Worm (Caenorhabditis elegans): Measurements from ENCODE around the gene Y116A8C.24.

- TF ChIP-seq sox-4 (tag; optimal IDR thresholded peaks at IDR 0.05): no peak
- no peak for TF ChIP-seq pqm-1 (tag; optimal IDR thresholded peaks at IDR 0.05)
- no peak for TF ChIP-seq nhr-232 (tag; optimal IDR thresholded peaks at IDR 0.05)
- TF ChIP-seq K09A11.1 (tag; optimal IDR thresholded peaks at IDR 0.05; ENCODE audit: insufficient read depth): no peak
- no peak for TF ChIP-seq pag-3 (tag; optimal IDR thresholded peaks at IDR 0.05; ENCODE audit: borderline replicate concordance)
- TF ChIP-seq ama-1 (optimal IDR thresholded peaks at IDR 0.05): no peak
- no peak for TF ChIP-seq pha-4 (tag; optimal IDR thresholded peaks at IDR 0.05)
- no peak for TF ChIP-seq pat-9 (tag; optimal IDR thresholded peaks at IDR 0.05)
- TF ChIP-seq nhr-11 (tag; optimal IDR thresholded peaks at IDR 0.05): no peak
- no peak for TF ChIP-seq hlh-30 (tag; optimal IDR thresholded peaks at IDR 0.05; ENCODE audit: insufficient read depth)
- TF ChIP-seq hlh-15 (tag; optimal IDR thresholded peaks at IDR 0.05): no peak
- TF ChIP-seq npax-4 (tag; optimal IDR thresholded peaks at IDR 0.05): no peak
- no peak for TF ChIP-seq unc-86 (tag; optimal IDR thresholded peaks at IDR 0.05)
- no peak for TF ChIP-seq elt-2 (tag; optimal IDR thresholded peaks at IDR 0.05)
These were observed 13.6 kb upstream of the Y116A8C.24 start for ce11 chrIV:17084317-17084716.

Measured in whole organism, late embryonic.